Worm (Caenorhabditis elegans) whole organism, L4/young adult: ENCODE data around the gene F13E6.1.

Experiments
- W03F9.2 ChIP-seq: fragments of 150-350 bp; optimal IDR thresholded peaks from 2 replicates; lab custom pipeline; 2014; ENCODE audit warnings: missing biosample characterization, missing genetic modification characterization
- dao-5 ChIP-seq: sonication (generic microtip); optimal IDR thresholded peaks from 2 replicates; lab custom pipeline; 2016; ENCODE audit warnings: missing genotype, missing genetic modification characterization, moderate library complexity, missing compliant biosample characterization

- TF ChIP-seq dao-5 (tag; lab: Kevin White, UChicago) (no peak), W03F9.2 (tag; lab: Kevin White, UChicago) (no peak)
These were observed 17.3 kb upstream of the F13E6.1 start for ce11 chrX:10694248-10694647.
